1 fruit fly cellular context compared by ENCODE assay signal in genomic region chr3L:17878781-17879360, dm6.
TF ChIP-seq lines count a peak whose summit lies in the region.

CG7408 (plus strand) TSS chr3L:17879096.

TF ChIP-seq in whole organism, embryonic, 481 proteins besides CTCF, POLR2A, EP300 and RAD21 (continued from another document):
- TF ChIP-seq CG3995 (GFP tag; optimal IDR thresholded peaks at IDR 0.05; lab: Kevin White, UChicago) (peak; percentile 91), CG16813 (GFP tag; IDR thresholded peaks at IDR 0.05; lab: Robert Waterston, UW; ENCODE audit: partially characterized antibody) (no peak), CG12219 (GFP tag; optimal IDR thresholded peaks at IDR 0.05; lab: Kevin White, UChicago) (no peak), sens (GFP tag; lab: Kevin White, UChicago) (peak; percentile 78), CG7357 (GFP tag; IDR thresholded peaks at IDR 0.05; lab: Robert Waterston, UW) (no peak), CG2875 (GFP tag; optimal IDR thresholded peaks at IDR 0.05; lab: Kevin White, UChicago) (no peak), sug (tag; optimal IDR thresholded peaks at IDR 0.05; lab: Kevin White, UChicago) (peak; percentile 13), lab (GFP tag; optimal IDR thresholded peaks at IDR 0.05; lab: Kevin White, UChicago) (peak; percentile 4), Atf3 (GFP tag; optimal IDR thresholded peaks at IDR 0.05; lab: Kevin White, UChicago) (no peak), CG34376 (GFP tag; optimal IDR thresholded peaks at IDR 0.05; lab: Kevin White, UChicago) (no peak), CG7963 (GFP tag; IDR thresholded peaks at IDR 0.05; lab: Robert Waterston, UW; ENCODE audit: partially characterized antibody) (0 out of 3 replicates have a peak, but pooled peaks have one; percentile 10), Bdp1 (GFP tag; optimal IDR thresholded peaks at IDR 0.05; lab: Kevin White, UChicago) (no peak), CG12155 (GFP tag; optimal IDR thresholded peaks at IDR 0.05; lab: Kevin White, UChicago) (no peak), grn (GFP tag; optimal IDR thresholded peaks at IDR 0.05; lab: Kevin White, UChicago) (peak; percentile 29), CG30403 (GFP tag; optimal IDR thresholded peaks at IDR 0.05; lab: Kevin White, UChicago) (no peak), exex (tag; optimal IDR thresholded peaks at IDR 0.05; lab: Kevin White, UChicago) (peak; percentile 94), Trl (optimal IDR thresholded peaks at IDR 0.05; lab: Kevin White, UChicago) (peak; percentile 56 to 74), Trl (GFP tag; optimal IDR thresholded peaks at IDR 0.05; lab: Kevin White, UChicago) (no peak), tio (GFP tag; optimal IDR thresholded peaks at IDR 0.05; lab: Kevin White, UChicago) (no peak), HLH4C (GFP tag; IDR thresholded peaks at IDR 0.05; lab: Robert Waterston, UW; ENCODE audit: partially characterized antibody) (no peak; the same call in 2 of the 3 replicates), gro (GFP tag; optimal IDR thresholded peaks at IDR 0.05; lab: Kevin White, UChicago) (peak; percentile 8), bbx (GFP tag; IDR thresholded peaks at IDR 0.05; lab: Robert Waterston, UW; ENCODE audit: partially characterized antibody) (no peak), odd (GFP tag; optimal IDR thresholded peaks at IDR 0.05; lab: Kevin White, UChicago) (no peak), Jarid2 (GFP tag; optimal IDR thresholded peaks at IDR 0.05; lab: Kevin White, UChicago) (peak; percentile 73), pan (optimal IDR thresholded peaks at IDR 0.05; lab: Kevin White, UChicago) (no peak), pan (GFP tag; optimal IDR thresholded peaks at IDR 0.05 in 1 of 2, IDR thresholded peaks at IDR 0.05 in 1 of 2) (no peak), chn (GFP tag; optimal IDR thresholded peaks at IDR 0.05; lab: Kevin White, UChicago) (no peak)
